Worm (Caenorhabditis elegans) whole organism, early embryonic: Measurements from ENCODE around the gene smim-14.

Experiments
- F13C5.2 ChIP-seq: sonication (generic microtip); optimal IDR thresholded peaks from 2 replicates; lab custom pipeline; 2017; ENCODE audit warnings: mild to moderate bottlenecking, missing genetic modification characterization, inconsistent platforms, missing compliant biosample characterization
- ama-1 ChIP-seq: fragments of 150-350 bp; optimal IDR thresholded peaks from 2 replicates; lab custom pipeline; 2014
- ceh-13 ChIP-seq: fragments of 200-800 bp; sonication (Bioruptor generic); optimal IDR thresholded peaks from 2 replicates; lab custom pipeline; 2018; ENCODE audit warnings: mild to moderate bottlenecking, missing genetic modification characterization, missing compliant biosample characterization
- ceh-36 ChIP-seq: sonication (generic microtip); optimal IDR thresholded peaks from 2 replicates; lab custom pipeline; 2016; ENCODE audit warnings: missing genetic modification characterization, inconsistent platforms, missing compliant biosample characterization
- ets-7 ChIP-seq: sonication (generic microtip); optimal IDR thresholded peaks from 2 replicates; lab custom pipeline; 2016; ENCODE audit warnings: missing genotype, missing genetic modification characterization, missing compliant biosample characterization
- flt-1 ChIP-seq: fragments of 200-800 bp; sonication (Bioruptor generic); IDR thresholded peaks from 2 replicates; pipeline ENCODE4 v1.3.6; 2022; ENCODE audit warnings: missing genetic modification characterization, missing compliant biosample characterization
- hmbx-1 ChIP-seq: sonication (generic microtip); optimal IDR thresholded peaks from 2 replicates; lab custom pipeline; 2016; ENCODE audit warnings: mild to moderate bottlenecking, missing genetic modification characterization, missing compliant biosample characterization
- pes-1 ChIP-seq: fragments of 200-800 bp; sonication (Bioruptor generic); IDR thresholded peaks from 2 replicates; pipeline ENCODE4 v1.3.6; 2022; ENCODE audit warnings: missing genetic modification reagents, missing genetic modification characterization, missing compliant biosample characterization
- tbx-11 ChIP-seq: fragments of 200-800 bp; sonication (Bioruptor generic); IDR thresholded peaks from 2 replicates; pipeline ENCODE4 v1.3.6; 2022; ENCODE audit warnings: missing genetic modification characterization, missing compliant biosample characterization
- tbx-37 ChIP-seq: fragments of 200-800 bp; sonication (Bioruptor generic); conservative IDR thresholded peaks from 2 replicates; pipeline ENCODE4 v1.3.6; 2022; ENCODE audit warnings: missing genetic modification reagents, missing genetic modification characterization, missing compliant biosample characterization
- tra-4 ChIP-seq: sonication (generic microtip); optimal IDR thresholded peaks from 2 replicates; lab custom pipeline; 2017; ENCODE audit warnings: missing genetic modification characterization, missing compliant biosample characterization

- TF ChIP-seq F13C5.2 (tag; lab: Kevin White, UChicago) = no peak
- no peak for TF ChIP-seq ama-1 (lab: Kevin White, UChicago)
- TF ChIP-seq flt-1 (GFP tag; lab: Robert Waterston, UW) = no peak
- no peak for TF ChIP-seq pes-1 (GFP tag; lab: Robert Waterston, UW)
- TF ChIP-seq ets-7 = no peak
- no peak for TF ChIP-seq ceh-36 (tag; lab: Kevin White, UChicago)
- no peak for TF ChIP-seq ceh-13 (GFP tag; lab: Kevin White, UChicago)
- TF ChIP-seq tbx-11 (GFP tag; lab: Robert Waterston, UW) = no peak
- no peak for TF ChIP-seq tbx-37 (GFP tag; lab: Robert Waterston, UW)
- no peak for TF ChIP-seq tra-4 (tag; lab: Kevin White, UChicago)
- TF ChIP-seq hmbx-1 = no peak
These were observed 16.5 kb upstream of the smim-14 start for ce11 chrIII:3486055-3486454.
